Fruit fly (Drosophila melanogaster) whole organism, embryonic: ENCODE data around the gene DnaJ-H.
A peak's percentile ranks its signal among the peaks of the same experiment; 100 is the strongest.

Source experiments
- Blimp-1 ChIP-seq: fragments of 200-800 bp; sonication (Bioruptor generic); optimal IDR thresholded peaks from 3 replicates; lab custom pipeline; 2018; ENCODE audit warnings: missing biosample characterization, missing genetic modification characterization, mild to moderate bottlenecking, moderate library complexity, missing genetic modification reagents
- Bteb2 ChIP-seq: fragments of 200-800 bp; sonication (Bioruptor generic); optimal IDR thresholded peaks from 2 replicates; lab custom pipeline; 2016; ENCODE audit warnings: missing biosample characterization, missing genetic modification characterization
- CG10267 ChIP-seq: fragments of 200-800 bp; sonication (Bioruptor generic); optimal IDR thresholded peaks from 2 replicates; lab custom pipeline; 2018; ENCODE audit warnings: missing biosample characterization, mild to moderate bottlenecking, missing genetic modification characterization, moderate library complexity
- CG10959 ChIP-seq: fragments of 200-800 bp; sonication (Bioruptor generic); IDR thresholded peaks from 2 replicates; pipeline ENCODE4 v1.3.6; 2022; ENCODE audit warnings: missing biosample characterization, missing genetic modification characterization
- CG12236 ChIP-seq: fragments of 200-800 bp; sonication (Bioruptor generic); optimal IDR thresholded peaks from 2 replicates; lab custom pipeline; 2016; ENCODE audit warnings: missing biosample characterization, missing genetic modification characterization
- CG13424 ChIP-seq: fragments of 200-800 bp; sonication (Bioruptor generic); optimal IDR thresholded peaks from 2 replicates; lab custom pipeline; 2019; ENCODE audit warnings: missing biosample characterization, mild to moderate bottlenecking, missing genetic modification characterization, moderate library complexity
- CG15601 ChIP-seq: fragments of 200-800 bp; sonication (Bioruptor generic); optimal IDR thresholded peaks from 3 replicates; lab custom pipeline; 2019; ENCODE audit warnings: missing biosample characterization, mild to moderate bottlenecking, missing genetic modification characterization, moderate library complexity
- CG17568 ChIP-seq: fragments of 200-800 bp; sonication (Bioruptor generic); optimal IDR thresholded peaks from 2 replicates; lab custom pipeline; 2018; ENCODE audit warnings: missing biosample characterization, mild to moderate bottlenecking, missing genetic modification characterization, moderate library complexity
- CG2120 ChIP-seq: fragments of 200-800 bp; sonication (Bioruptor generic); optimal IDR thresholded peaks from 3 replicates; lab custom pipeline; 2016; ENCODE audit warnings: missing biosample characterization, missing genetic modification characterization
- CG31441 ChIP-seq: fragments of 200-800 bp; sonication (Bioruptor generic); IDR thresholded peaks from 2 replicates; pipeline ENCODE4 v1.3.6; 2022; ENCODE audit warnings: missing biosample characterization, missing genetic modification characterization
- CG3847 ChIP-seq: fragments of 200-800 bp; sonication (Bioruptor generic); IDR thresholded peaks from 2 replicates; pipeline ENCODE4 v1.3.6; 2022; ENCODE audit warnings: missing biosample characterization, missing genetic modification characterization
- CG5180 ChIP-seq: fragments of 200-800 bp; sonication (Bioruptor generic); optimal IDR thresholded peaks from 3 replicates; lab custom pipeline; 2017; ENCODE audit warnings: missing biosample characterization, missing genetic modification characterization, mild to moderate bottlenecking, moderate library complexity, missing genetic modification reagents
- CG6813 ChIP-seq: fragments of 200-800 bp; sonication (Bioruptor generic); optimal IDR thresholded peaks from 2 replicates; lab custom pipeline; 2017; ENCODE audit warnings: missing biosample characterization, missing genetic modification characterization, mild to moderate bottlenecking, moderate library complexity, missing genetic modification reagents
- CG7745 ChIP-seq: fragments of 200-800 bp; sonication (Bioruptor generic); optimal IDR thresholded peaks from 2 replicates; lab custom pipeline; 2018; ENCODE audit warnings: missing biosample characterization, mild to moderate bottlenecking, missing genetic modification characterization, moderate library complexity
- CG7839 ChIP-seq: fragments of 200-800 bp; sonication (Bioruptor generic); optimal IDR thresholded peaks from 3 replicates; lab custom pipeline; 2018; ENCODE audit warnings: missing biosample characterization, mild to moderate bottlenecking, missing genetic modification characterization, moderate library complexity
- CG8924 ChIP-seq: fragments of 200-800 bp; optimal IDR thresholded peaks from 3 replicates; lab custom pipeline; 2019; ENCODE audit warnings: missing biosample characterization, mild to moderate bottlenecking, missing genetic modification characterization, moderate library complexity
- CkIIα-i1 ChIP-seq: fragments of 200-800 bp; sonication (Bioruptor generic); IDR thresholded peaks from 2 replicates; pipeline ENCODE4 v1.3.6; 2022; ENCODE audit warnings: missing biosample characterization, missing genetic modification characterization
- Dad ChIP-seq: fragments of 200-800 bp; sonication (Bioruptor generic); optimal IDR thresholded peaks from 3 replicates; lab custom pipeline; 2016; ENCODE audit warnings: missing biosample characterization, missing genetic modification characterization
- Elba2 ChIP-seq: fragments of 200-800 bp; sonication (Bioruptor generic); optimal IDR thresholded peaks from 3 replicates; lab custom pipeline; 2016; ENCODE audit warnings: missing biosample characterization, missing genetic modification characterization
- Gug ChIP-seq: fragments of 200-800 bp; sonication (Bioruptor generic); IDR thresholded peaks from 4 replicates; pipeline ENCODE4 v1.3.6; 2022; ENCODE audit warnings: missing biosample characterization, missing genetic modification characterization
- H2.0 ChIP-seq: fragments of 200-800 bp; sonication (Bioruptor generic); IDR thresholded peaks from 2 replicates; pipeline ENCODE4 v1.3.6; 2022; ENCODE audit warnings: missing biosample characterization, missing genetic modification characterization
- HHEX ChIP-seq: fragments of 200-800 bp; sonication (Bioruptor generic); optimal IDR thresholded peaks from 3 replicates; lab custom pipeline; 2017; ENCODE audit warnings: missing biosample characterization, mild to moderate bottlenecking, missing genetic modification characterization, missing genetic modification reagents
- Hr3 ChIP-seq: fragments of 200-800 bp; sonication (Bioruptor generic); optimal IDR thresholded peaks from 3 replicates; lab custom pipeline; 2016; ENCODE audit warnings: missing biosample characterization, missing genetic modification characterization
- Hr51 ChIP-seq, 2 experiments: fragments of 200-800 bp; sonication (Bioruptor generic); optimal IDR thresholded peaks; 2 replicates in 1 of 2; 3 replicates in 1 of 2; lab custom pipeline; 2016 to 2018; ENCODE audit warnings: missing biosample characterization in 2 of 2, missing genetic modification characterization in 2 of 2, mild to moderate bottlenecking in 1 of 2, moderate library complexity in 1 of 2
- Hr78 ChIP-seq, 2 experiments: fragments of 200-800 bp in 1 of 2; fragments of >200 bp in 1 of 2; sonication (Bioruptor generic) in 1 of 2; optimal IDR thresholded peaks; 2 replicates each; lab custom pipeline; 2017 to 2019; ENCODE audit warnings: missing biosample characterization in 2 of 2, missing genetic modification characterization in 2 of 2, mild to moderate bottlenecking in 1 of 2, moderate library complexity in 1 of 2
- MESR4 ChIP-seq: fragments of 200-800 bp; sonication (Bioruptor generic); optimal IDR thresholded peaks from 2 replicates; lab custom pipeline; 2018; ENCODE audit warnings: missing biosample characterization, mild to moderate bottlenecking, missing genetic modification characterization, moderate library complexity
- Max ChIP-seq: fragments of 200-800 bp; sonication (Bioruptor generic); optimal IDR thresholded peaks from 2 replicates; lab custom pipeline; 2016; ENCODE audit warnings: missing biosample characterization, mild to moderate bottlenecking, missing genetic modification characterization
- NK7.1 ChIP-seq: fragments of 200-800 bp; sonication (Bioruptor generic); optimal IDR thresholded peaks from 3 replicates; lab custom pipeline; 2016; ENCODE audit warnings: missing biosample characterization, missing genetic modification characterization
- Oaz ChIP-seq: fragments of 200-800 bp; sonication (Bioruptor generic); IDR thresholded peaks from 2 replicates; pipeline ENCODE4 v1.3.6; 2022; ENCODE audit warnings: missing biosample characterization, missing genetic modification characterization
- Rx ChIP-seq: fragments of 200-800 bp; sonication (Bioruptor generic); IDR thresholded peaks from 2 replicates; pipeline ENCODE4 v1.3.6; 2022; ENCODE audit warnings: missing biosample characterization, missing genetic modification characterization
- br ChIP-seq: fragments of >200 bp; optimal IDR thresholded peaks from 2 replicates; lab custom pipeline; 2017
- btn ChIP-seq: fragments of 200-800 bp; sonication (Bioruptor generic); optimal IDR thresholded peaks from 2 replicates; lab custom pipeline; 2016; ENCODE audit warnings: missing biosample characterization, missing genetic modification characterization
- cas ChIP-seq: fragments of 200-800 bp; sonication (Bioruptor generic); IDR thresholded peaks from 2 replicates; pipeline ENCODE4 v1.3.6; 2022; ENCODE audit warnings: missing biosample characterization, missing genetic modification characterization
- chinmo ChIP-seq: fragments of 200-800 bp; sonication (Bioruptor generic); IDR thresholded peaks from 4 replicates; pipeline ENCODE4 v1.3.6; 2022; ENCODE audit warnings: missing biosample characterization, missing genetic modification characterization; ENCODE audit not compliant: partially characterized antibody
- ci ChIP-seq: fragments of 200-800 bp; sonication (Bioruptor generic); IDR thresholded peaks from 3 replicates; pipeline ENCODE4 v1.3.6; 2022; ENCODE audit warnings: missing biosample characterization, missing genetic modification characterization
- dan ChIP-seq: fragments of 200-800 bp; sonication (Bioruptor generic); IDR thresholded peaks from 2 replicates; pipeline ENCODE4 v1.3.6; 2022; ENCODE audit warnings: missing biosample characterization, missing genetic modification characterization
- esg ChIP-seq: fragments of 200-800 bp; sonication (Bioruptor generic); conservative IDR thresholded peaks from 2 replicates; pipeline ENCODE4 v1.3.6; 2022; ENCODE audit warnings: missing biosample characterization, missing genetic modification characterization
- gfzf ChIP-seq: fragments of 200-800 bp; sonication (Bioruptor generic); optimal IDR thresholded peaks from 2 replicates; lab custom pipeline; 2016; ENCODE audit warnings: missing biosample characterization, mild to moderate bottlenecking, missing genetic modification characterization, moderate library complexity
- grau ChIP-seq: fragments of 200-800 bp; optimal IDR thresholded peaks from 3 replicates; lab custom pipeline; 2019; ENCODE audit warnings: missing biosample characterization, mild to moderate bottlenecking, missing genetic modification characterization, moderate library complexity
- gro ChIP-seq: fragments of 200-800 bp; sonication (Bioruptor generic); optimal IDR thresholded peaks from 2 replicates; lab custom pipeline; 2016; ENCODE audit warnings: missing biosample characterization, missing genetic modification characterization
- h ChIP-seq: fragments of >200 bp; optimal IDR thresholded peaks from 2 replicates; lab custom pipeline; 2017
- her ChIP-seq: fragments of 200-800 bp; sonication (Bioruptor generic); optimal IDR thresholded peaks from 2 replicates; lab custom pipeline; 2016; ENCODE audit warnings: missing biosample characterization, missing genetic modification characterization
- kay ChIP-seq: fragments of 200-800 bp; sonication (Bioruptor generic); optimal IDR thresholded peaks from 2 replicates; lab custom pipeline; 2016; ENCODE audit warnings: missing biosample characterization, missing genetic modification characterization
- peb ChIP-seq: fragments of 200-800 bp; sonication (Bioruptor generic); IDR thresholded peaks from 2 replicates; pipeline ENCODE4 v1.3.6; 2022; ENCODE audit warnings: missing biosample characterization, missing genetic modification characterization
- shn ChIP-seq: fragments of 200-800 bp; sonication (Bioruptor generic); optimal IDR thresholded peaks from 3 replicates; lab custom pipeline; 2016; ENCODE audit warnings: missing biosample characterization, missing genetic modification characterization
- sim ChIP-seq: fragments of 200-800 bp; sonication (Bioruptor generic); IDR thresholded peaks from 2 replicates; pipeline ENCODE4 v1.3.6; 2022; ENCODE audit warnings: missing biosample characterization, missing genetic modification characterization
- slou ChIP-seq: fragments of 200-800 bp; sonication (Bioruptor generic); optimal IDR thresholded peaks from 3 replicates; lab custom pipeline; 2016; ENCODE audit warnings: missing biosample characterization, missing genetic modification characterization
- sug ChIP-seq: fragments of 200-800 bp; optimal IDR thresholded peaks from 2 replicates; lab custom pipeline; 2019; ENCODE audit warnings: missing biosample characterization, mild to moderate bottlenecking, missing genetic modification characterization, moderate library complexity
- trh ChIP-seq: fragments of 200-800 bp; sonication (Bioruptor generic); optimal IDR thresholded peaks from 2 replicates; lab custom pipeline; 2016; ENCODE audit warnings: missing biosample characterization, missing genetic modification characterization
- ttk ChIP-seq: fragments of 200-800 bp; sonication (Bioruptor generic); IDR thresholded peaks from 2 replicates; pipeline ENCODE4 v2.1.2; 2022; ENCODE audit warnings: missing biosample characterization, missing genetic modification characterization
- tup ChIP-seq: fragments of 200-800 bp; sonication (Bioruptor generic); optimal IDR thresholded peaks from 2 replicates; lab custom pipeline; 2016; ENCODE audit warnings: missing biosample characterization, mild to moderate bottlenecking, missing genetic modification characterization, moderate library complexity

DnaJ-H gene

dm6 chr2L:13176701-13177249, 10.9 kb upstream of the DnaJ-H start, which contains the start of the genes Sfmbt and CG5439 (continued):
- TF ChIP-seq CG2120 (GFP tag; lab: Kevin White, UChicago) (peak; percentile 92), CG7745 (no peak), her (GFP tag; lab: Kevin White, UChicago) (peak; percentile 70), Oaz (GFP tag; lab: Robert Waterston, UW) (peak; percentile 9; the same call in 1 of the 2 replicates), gro (GFP tag; lab: Kevin White, UChicago) (peak; percentile 17), CG7839 (no peak), CkIIα-i1 (GFP tag; lab: Robert Waterston, UW) (no peak), Dad (GFP tag; lab: Kevin White, UChicago) (peak; percentile 57), CG10267 (tag; lab: Kevin White, UChicago) (peak; percentile 97), Hr51 (GFP tag; optimal IDR thresholded peaks at IDR 0.05; lab: Kevin White, UChicago) (peak in 1 of 2 experiments; percentile 75), chinmo (GFP tag; lab: Robert Waterston, UW) (no peak), kay (peak; percentile 91), br (lab: Kevin White, UChicago) (no peak), Elba2 (GFP tag; lab: Kevin White, UChicago) (peak; percentile 68), Bteb2 (GFP tag; lab: Kevin White, UChicago) (peak; percentile 75), H2.0 (GFP tag; lab: Robert Waterston, UW) (peak; percentile 38), HHEX (GFP tag; lab: Kevin White, UChicago) (peak; percentile 72), grau (peak; percentile 79), CG15601 (tag; lab: Kevin White, UChicago) (no peak), sim (no peak), ttk (GFP tag; lab: Robert Waterston, UW) (peak; percentile 30; the same call in 1 of the 2 replicates), CG12236 (GFP tag; lab: Kevin White, UChicago) (peak; percentile 25), ci (GFP tag; lab: Robert Waterston, UW) (peak; percentile 59), slou (peak; percentile 68), CG31441 (peak; percentile 100), btn (GFP tag; lab: Kevin White, UChicago) (peak; percentile 19), CG13424 (peak; percentile 81), gfzf (peak; percentile 60), shn (GFP tag; lab: Kevin White, UChicago) (peak; percentile 83), cas (GFP tag; lab: Robert Waterston, UW) (peak; percentile 44; the same call in 1 of the 2 replicates), Hr78 (GFP tag; optimal IDR thresholded peaks at IDR 0.05; lab: Kevin White, UChicago) (no peak), CG8924 (tag; lab: Kevin White, UChicago) (peak; percentile 80), CG6813 (GFP tag; lab: Kevin White, UChicago) (no peak), Hr3 (GFP tag; lab: Kevin White, UChicago) (peak; percentile 89), peb (0 out of 2 replicates have a peak, but pooled peaks have one; percentile 28), CG3847 (peak; percentile 81), dan (GFP tag; lab: Robert Waterston, UW) (no peak), h (lab: Kevin White, UChicago) (no peak), NK7.1 (GFP tag; lab: Kevin White, UChicago) (peak; percentile 52), Gug (GFP tag; lab: Robert Waterston, UW) (peak; percentile 88), Max (GFP tag; lab: Kevin White, UChicago) (peak; percentile 82), tup (GFP tag; lab: Kevin White, UChicago) (peak; percentile 26), Rx (GFP tag; lab: Robert Waterston, UW) (no peak; the same call in 1 of the 2 replicates), CG10959 (GFP tag; lab: Robert Waterston, UW) (0 out of 2 replicates have a peak, but pooled peaks have one; percentile 11), Blimp-1 (GFP tag; lab: Kevin White, UChicago) (no peak), sug (tag; lab: Kevin White, UChicago) (peak; percentile 85), trh (GFP tag; lab: Kevin White, UChicago) (peak; percentile 64), MESR4 (no peak), CG5180 (GFP tag; lab: Kevin White, UChicago) (no peak), CG17568 (GFP tag; lab: Kevin White, UChicago) (no peak), esg (peak; percentile 70)
